Worm (Caenorhabditis elegans): Measurements from ENCODE around the gene F08D12.12.

DNA sequence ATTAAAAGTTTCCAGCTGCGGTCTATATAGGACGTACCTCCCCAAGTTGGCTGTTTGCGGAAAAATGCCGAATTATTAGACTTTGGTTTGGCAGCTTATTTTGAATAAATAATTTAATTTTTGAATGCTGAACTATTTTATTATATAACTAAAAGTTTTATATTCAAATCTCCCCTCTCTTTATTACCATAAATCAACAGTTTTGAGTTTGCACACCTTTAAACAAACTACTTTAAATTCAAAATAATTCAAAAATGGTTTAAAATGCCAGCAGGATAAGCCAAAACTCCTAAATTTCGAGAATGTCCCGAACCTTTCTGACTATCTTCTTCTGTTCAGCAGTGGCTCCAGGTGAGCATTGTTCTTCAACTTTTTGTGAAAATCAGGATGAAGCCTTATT is 7.6 kb downstream of the F08D12.12 start, which contains the start of gene F08D12.3:
- TF ChIP-seq tbx-11 (GFP tag; IDR thresholded peaks at IDR 0.05) (no peak), ceh-36 (tag; optimal IDR thresholded peaks at IDR 0.05) (no peak), flt-1 (GFP tag; IDR thresholded peaks at IDR 0.05) (no peak), aly-1 (tag; optimal IDR thresholded peaks at IDR 0.05) (no peak), tbx-37 (GFP tag; conservative IDR thresholded peaks at IDR 0.05) (no peak), tra-4 (tag; optimal IDR thresholded peaks at IDR 0.05) (no peak), hmg-4 (GFP tag; optimal IDR thresholded peaks at IDR 0.05) (no peak)

All from whole organism, early embryonic.